Worm (Caenorhabditis elegans) whole organism, midembryonic: ENCODE results near the gene D1086.6.

Source experiments
- T22C8.4 ChIP-seq: fragments of 200-800 bp; sonication (Bioruptor generic); IDR thresholded peaks from 2 replicates; pipeline ENCODE4 v1.3.6; 2022; ENCODE audit warnings: missing genetic modification characterization, missing compliant biosample characterization
- cog-1 ChIP-seq: sonication (generic microtip); optimal IDR thresholded peaks from 2 replicates; lab custom pipeline; 2016; ENCODE audit warnings: missing genetic modification characterization, missing compliant biosample characterization
- med-1 ChIP-seq: sonication (generic microtip); optimal IDR thresholded peaks from 2 replicates; lab custom pipeline; 2017; ENCODE audit warnings: missing genetic modification characterization, mild to moderate bottlenecking, missing compliant biosample characterization, antibody characterized with exemption, missing genetic modification reagents; ENCODE audit not compliant: insufficient read depth
- ref-1 ChIP-seq: fragments of 200-800 bp; sonication (Bioruptor generic); conservative IDR thresholded peaks from 2 replicates; pipeline ENCODE4 v1.3.6; 2022; ENCODE audit warnings: missing genetic modification reagents, missing genetic modification characterization, missing compliant biosample characterization
- tab-1 ChIP-seq: fragments of 200-800 bp; sonication (Bioruptor generic); IDR thresholded peaks from 2 replicates; pipeline ENCODE4 v1.3.6; 2022; ENCODE audit warnings: missing genetic modification characterization, missing compliant biosample characterization
- ztf-23 ChIP-seq: fragments of 200-800 bp; sonication (Bioruptor generic); IDR thresholded peaks from 2 replicates; pipeline ENCODE4 v1.3.6; 2022; ENCODE audit warnings: missing genetic modification reagents, missing genetic modification characterization, missing compliant biosample characterization
- ztf-29 ChIP-seq: fragments of 200-800 bp; sonication (Bioruptor generic); IDR thresholded peaks from 2 replicates; pipeline ENCODE4 v1.3.6; 2022; ENCODE audit warnings: missing genetic modification reagents, missing genetic modification characterization, missing compliant biosample characterization

ce11 chrV:14057540-14057939 lies 22.1 kb upstream of the D1086.6 start, which contains the start of gene F58D12.3:
- TF ChIP-seq cog-1 (tag; lab: Kevin White, UChicago) (no peak), tab-1 (no peak), T22C8.4 (GFP tag; lab: Robert Waterston, UW) (no peak), ztf-23 (GFP tag; lab: Robert Waterston, UW) (no peak), med-1 (GFP tag; lab: Kevin White, UChicago) (no peak), ref-1 (no peak), ztf-29 (GFP tag; lab: Robert Waterston, UW) (no peak)
